Worm (Caenorhabditis elegans): Measurements from ENCODE around the gene eyg-1.
A peak's percentile ranks its signal among the peaks of the same experiment; 100 is the strongest.

eyg-1 gene

ce11 chrII:9793197-9793596 is 34.6 kb downstream of the eyg-1 start, which contains the start of gene cyp-13A3:
TSS of gene cyp-13A3 (minus strand) at chrII:9793297.
- TF ChIP-seq pqm-1 (tag; optimal IDR thresholded peaks at IDR 0.05), result no peak
- TF ChIP-seq mxl-2 (GFP tag; conservative IDR thresholded peaks at IDR 0.05), result no peak
- TF ChIP-seq F10B5.3 (tag; optimal IDR thresholded peaks at IDR 0.05), result no peak
- TF ChIP-seq ceh-28 (tag; optimal IDR thresholded peaks at IDR 0.05), result no peak
- TF ChIP-seq egl-43 (GFP tag; IDR thresholded peaks at IDR 0.05), result no peak
- TF ChIP-seq F44E2.7 (GFP tag; IDR thresholded peaks at IDR 0.05), result no peak
- TF ChIP-seq gei-8 (GFP tag; optimal IDR thresholded peaks at IDR 0.05), result no peak
- TF ChIP-seq nhr-111 (GFP tag; optimal IDR thresholded peaks at IDR 0.05), result no peak
- no peak for TF ChIP-seq lin-13 (GFP tag; optimal IDR thresholded peaks at IDR 0.05)
- TF ChIP-seq egl-27 (tag; optimal IDR thresholded peaks at IDR 0.05), result no peak
- no peak for TF ChIP-seq nhr-237 (tag; optimal IDR thresholded peaks at IDR 0.05)
- TF ChIP-seq dpl-1 (GFP tag; optimal IDR thresholded peaks at IDR 0.05), result no peak
- no peak for TF ChIP-seq dmd-6 (GFP tag; IDR thresholded peaks at IDR 0.05)
- TF ChIP-seq rbr-2 (tag; optimal IDR thresholded peaks at IDR 0.05), result no peak
- TF ChIP-seq zag-1 (tag; optimal IDR thresholded peaks at IDR 0.05), result no peak

ce11 chrII:9791185-9791584 is 36.6 kb downstream of the eyg-1 start:
- TF ChIP-seq lir-3 (tag; optimal IDR thresholded peaks at IDR 0.05) (no peak), rbr-2 (tag; optimal IDR thresholded peaks at IDR 0.05) (no peak), jun-1 (tag; optimal IDR thresholded peaks at IDR 0.05) (no peak), hif-1 (tag; optimal IDR thresholded peaks at IDR 0.05) (no peak), zag-1 (tag; optimal IDR thresholded peaks at IDR 0.05) (no peak), tag-97 (GFP tag; IDR thresholded peaks at IDR 0.05) (no peak), lin-39 (tag; optimal IDR thresholded peaks at IDR 0.05) (no peak), Y5F2A.4 (GFP tag; optimal IDR thresholded peaks at IDR 0.05) (no peak), hlh-11 (tag; optimal IDR thresholded peaks at IDR 0.05) (peak; percentile 91), dve-1 (tag; optimal IDR thresholded peaks at IDR 0.05; ENCODE audit: insufficient read depth) (peak; percentile 84), aly-2 (tag; optimal IDR thresholded peaks at IDR 0.05) (no peak), gei-8 (GFP tag; optimal IDR thresholded peaks at IDR 0.05) (no peak), ztf-11 (tag; optimal IDR thresholded peaks at IDR 0.05) (no peak), mdl-1 (tag; optimal IDR thresholded peaks at IDR 0.05) (peak in 1 of 2 experiments; percentile 70), fkh-10 (GFP tag; optimal IDR thresholded peaks at IDR 0.05) (no peak), set-16 (GFP tag; IDR thresholded peaks at IDR 0.05) (no peak), zip-11 (GFP tag; IDR thresholded peaks at IDR 0.05) (no peak), lim-7 (GFP tag; IDR thresholded peaks at IDR 0.05) (no peak), lin-29 (GFP tag; IDR thresholded peaks at IDR 0.05) (no peak), daf-8 (GFP tag; IDR thresholded peaks at IDR 0.05) (no peak), vab-7 (GFP tag; IDR thresholded peaks at IDR 0.05) (no peak), nhr-10 (tag; optimal IDR thresholded peaks at IDR 0.05) (peak; percentile 57), skn-1 (tag; optimal IDR thresholded peaks at IDR 0.05) (no peak), arid-1 (GFP tag; conservative IDR thresholded peaks at IDR 0.05) (no peak), ama-1 (optimal IDR thresholded peaks at IDR 0.05) (no peak), snpc-4 (tag; optimal IDR thresholded peaks at IDR 0.05) (no peak), aha-1 (tag) (no peak), nhr-6 (tag; optimal IDR thresholded peaks at IDR 0.05) (no peak), ctbp-1 (GFP tag; IDR thresholded peaks at IDR 0.05) (no peak), mxl-3 (GFP tag; optimal IDR thresholded peaks at IDR 0.05) (peak; percentile 69), F49E8.2 (tag; optimal IDR thresholded peaks at IDR 0.05; ENCODE audit: borderline replicate concordance) (no peak), spr-3 (GFP tag; optimal IDR thresholded peaks at IDR 0.05) (no peak), ceh-20 (GFP tag; IDR thresholded peaks at IDR 0.05) (no peak), fos-1 (tag; optimal IDR thresholded peaks at IDR 0.05) (no peak), ZK546.5 (tag; optimal IDR thresholded peaks at IDR 0.05) (no peak), unc-130 (GFP tag; optimal IDR thresholded peaks at IDR 0.05) (no peak), ceh-28 (tag; optimal IDR thresholded peaks at IDR 0.05) (no peak), lin-13 (GFP tag; optimal IDR thresholded peaks at IDR 0.05) (no peak), dmd-6 (GFP tag; IDR thresholded peaks at IDR 0.05) (peak; percentile 96), F44E2.7 (GFP tag; IDR thresholded peaks at IDR 0.05) (no peak), R02D3.7 (tag; optimal IDR thresholded peaks at IDR 0.05) (no peak), duxl-1 (tag; optimal IDR thresholded peaks at IDR 0.05; ENCODE audit: poor library complexity) (no peak), ceh-62 (tag; optimal IDR thresholded peaks at IDR 0.05) (no peak)

All from whole organism, L4 larva.